Fruit fly (Drosophila melanogaster): ENCODE measurements around the gene ps.

Gene ps

dm6 chr3R:9394385-9395042 lies 23.2 kb upstream of the ps start, which contains the start of gene FER (continued):
- peak; percentile 34 for TF ChIP-seq CG16779 (tag; optimal IDR thresholded peaks at IDR 0.05)
- TF ChIP-seq CG6808 (GFP tag; optimal IDR thresholded peaks at IDR 0.05) = no peak
- peak; percentile 6 for TF ChIP-seq lz (GFP tag; optimal IDR thresholded peaks at IDR 0.05)
- TF ChIP-seq CG6276 (GFP tag; optimal IDR thresholded peaks at IDR 0.05) = peak; percentile 8
- peak; percentile 48; the same call in 1 of the 2 replicates for TF ChIP-seq CG15336 (GFP tag; IDR thresholded peaks at IDR 0.05)
- no peak for TF ChIP-seq CG4318 (GFP tag; optimal IDR thresholded peaks at IDR 0.05)
- TF ChIP-seq CG11902 (GFP tag; optimal IDR thresholded peaks at IDR 0.05) = no peak
- no peak for TF ChIP-seq pdm3 (GFP tag; optimal IDR thresholded peaks at IDR 0.05)
- peak; percentile 13 for TF ChIP-seq Sox102F (GFP tag; optimal IDR thresholded peaks at IDR 0.05)
- TF ChIP-seq CG10631 (GFP tag; optimal IDR thresholded peaks at IDR 0.05) = no peak
- no peak for TF ChIP-seq CG8319 (GFP tag; optimal IDR thresholded peaks at IDR 0.05)
- TF ChIP-seq esn (GFP tag; optimal IDR thresholded peaks at IDR 0.05) = peak; percentile 17
- TF ChIP-seq CG31627 (GFP tag; optimal IDR thresholded peaks at IDR 0.05) = no peak
- peak; percentile 16 for TF ChIP-seq spab (GFP tag; optimal IDR thresholded peaks at IDR 0.05)
- TF ChIP-seq net (GFP tag; optimal IDR thresholded peaks at IDR 0.05) = no peak
- TF ChIP-seq vri (GFP tag; optimal IDR thresholded peaks at IDR 0.05) = peak; percentile 51

dm6 chr3R:9395998-9396397 lies 21.7 kb upstream of the ps start:
- TF ChIP-seq fkh (GFP tag; optimal IDR thresholded peaks at IDR 0.05) = peak; percentile 6
- 0 out of 3 replicates have a peak, but pooled peaks have one; percentile 32 for TF ChIP-seq CG6163 (GFP tag; IDR thresholded peaks at IDR 0.05)
- no peak for TF ChIP-seq lz (GFP tag; optimal IDR thresholded peaks at IDR 0.05)
- no peak for TF ChIP-seq fd85E (GFP tag; optimal IDR thresholded peaks at IDR 0.05)
- TF ChIP-seq eg (GFP tag; IDR thresholded peaks at IDR 0.05) = 0 out of 3 replicates have a peak, but pooled peaks have one; percentile 22

- TF ChIP-seq Hr38 (GFP tag; optimal IDR thresholded peaks at IDR 0.05) = no peak
- no peak for TF ChIP-seq Sox102F (GFP tag; optimal IDR thresholded peaks at IDR 0.05)
- no peak for TF ChIP-seq fd59A (GFP tag; optimal IDR thresholded peaks at IDR 0.05)
- no peak for TF ChIP-seq CG6163 (GFP tag; IDR thresholded peaks at IDR 0.05)
Measured at dm6 chr3R:9397890-9398289, 19.9 kb upstream of the ps start, which contains the start of gene Or85f. Gene Or85f (plus strand): TSS chr3R:9398190.

- TF ChIP-seq Hr38 (GFP tag; optimal IDR thresholded peaks at IDR 0.05) = no peak
- TF ChIP-seq CG1621 (tag; optimal IDR thresholded peaks at IDR 0.05) = no peak
- no peak for TF ChIP-seq spab (GFP tag; optimal IDR thresholded peaks at IDR 0.05)
- TF ChIP-seq fd85E (GFP tag; optimal IDR thresholded peaks at IDR 0.05) = no peak
- TF ChIP-seq CG6792 (GFP tag; optimal IDR thresholded peaks at IDR 0.05) = no peak
- no peak for TF ChIP-seq Eip75B (GFP tag; optimal IDR thresholded peaks at IDR 0.05)
- TF ChIP-seq Hr39 (GFP tag; optimal IDR thresholded peaks at IDR 0.05) = no peak
- TF ChIP-seq Sox15 (GFP tag; optimal IDR thresholded peaks at IDR 0.05) = no peak
- no peak for TF ChIP-seq CG8319 (GFP tag; optimal IDR thresholded peaks at IDR 0.05)
- no peak for TF ChIP-seq Ets21C (GFP tag; optimal IDR thresholded peaks at IDR 0.05)
- TF ChIP-seq CG6276 (GFP tag; optimal IDR thresholded peaks at IDR 0.05) = no peak
- no peak for TF ChIP-seq vri (GFP tag; optimal IDR thresholded peaks at IDR 0.05)
- TF ChIP-seq lz (GFP tag; optimal IDR thresholded peaks at IDR 0.05) = no peak
- TF ChIP-seq CG31627 (GFP tag; optimal IDR thresholded peaks at IDR 0.05) = no peak
- TF ChIP-seq CG11762 (GFP tag; optimal IDR thresholded peaks at IDR 0.05; ENCODE audit: insufficient read depth) = no peak
- TF ChIP-seq Hr4 (GFP tag; optimal IDR thresholded peaks at IDR 0.05) = no peak
- no peak for TF ChIP-seq Eip78C (GFP tag)
Measured at dm6 chr3R:9399074-9399473, 18.7 kb upstream of the ps start.

- peak; percentile 17 for TF ChIP-seq CG6854 (GFP tag; optimal IDR thresholded peaks at IDR 0.05)
- TF ChIP-seq CG34406 (GFP tag; optimal IDR thresholded peaks at IDR 0.05) = peak; percentile 72
- peak; percentile 74 for TF ChIP-seq CG10669 (GFP tag; optimal IDR thresholded peaks at IDR 0.05)
- TF ChIP-seq Blimp-1 (GFP tag; optimal IDR thresholded peaks at IDR 0.05) = peak; percentile 40
- TF ChIP-seq dsx (GFP tag; optimal IDR thresholded peaks at IDR 0.05; ENCODE audit: poor library complexity, severe bottlenecking) = peak; percentile 66
- TF ChIP-seq cyc (GFP tag; optimal IDR thresholded peaks at IDR 0.05) = peak; percentile 67
- peak; percentile 42 for TF ChIP-seq Sox15 (GFP tag; optimal IDR thresholded peaks at IDR 0.05)
- peak; percentile 26; the same call in 1 of the 2 replicates for TF ChIP-seq CG11294 (GFP tag; IDR thresholded peaks at IDR 0.05)
- peak; percentile 79 for TF ChIP-seq Hr39 (GFP tag; optimal IDR thresholded peaks at IDR 0.05)
- TF ChIP-seq fd85E (GFP tag; optimal IDR thresholded peaks at IDR 0.05) = no peak
- TF ChIP-seq CG6276 (GFP tag; optimal IDR thresholded peaks at IDR 0.05) = no peak
- TF ChIP-seq CG7368 (GFP tag; optimal IDR thresholded peaks at IDR 0.05) = peak; percentile 66
- peak; percentile 79 for TF ChIP-seq OdsH (GFP tag; optimal IDR thresholded peaks at IDR 0.05)
- TF ChIP-seq Ets21C (GFP tag; optimal IDR thresholded peaks at IDR 0.05) = peak; percentile 60
- TF ChIP-seq CG10631 (GFP tag; optimal IDR thresholded peaks at IDR 0.05) = peak; percentile 75
- peak; percentile 79 for TF ChIP-seq Met (GFP tag; optimal IDR thresholded peaks at IDR 0.05)
- peak; percentile 67 for TF ChIP-seq CG3032 (tag; optimal IDR thresholded peaks at IDR 0.05)
- TF ChIP-seq fd59A (GFP tag; optimal IDR thresholded peaks at IDR 0.05) = no peak
Measured at dm6 chr3R:9399951-9400392, 17.8 kb upstream of the ps start, which contains the start of gene CG34117. Gene CG34117 (minus strand): TSS chr3R:9400053.

Data from whole organism, prepupa.